Fruit fly (Drosophila melanogaster) S2 (cell line): ENCODE measurements around the gene goe.

Experiments used
- CG8478 ChIP-seq: fragments of >200 bp; optimal IDR thresholded peaks from 2 replicates; lab custom pipeline; 2018
- CTCF ChIP-seq, 2 experiments: fragments of >200 bp; optimal IDR thresholded peaks; 2 replicates each; lab custom pipeline; 2018

- TF ChIP-seq CG8478 (lab: Kevin White, UChicago) = no peak
- no peak for TF ChIP-seq CTCF (optimal IDR thresholded peaks at IDR 0.05; lab: Kevin White, UChicago)
Measured at dm6 chrX:16701941-16702340, 49.8 kb downstream of the goe start, which contains the start of gene sphe.
